Worm (Caenorhabditis elegans): ENCODE measurements around the gene sup-9.
A peak's percentile ranks its signal among the peaks of the same experiment; 100 is the strongest.

- TF ChIP-seq mdl-1 (tag; optimal IDR thresholded peaks at IDR 0.05): no peak
- no peak for TF ChIP-seq hlh-30 (tag; optimal IDR thresholded peaks at IDR 0.05; ENCODE audit: insufficient read depth)
- no peak for TF ChIP-seq dmd-6 (GFP tag; IDR thresholded peaks at IDR 0.05)
- TF ChIP-seq unc-62 (GFP tag; optimal IDR thresholded peaks at IDR 0.05 in 1 of 2): peak in 1 of 2 experiments; percentile 25
- no peak for TF ChIP-seq unc-62 (tag; optimal IDR thresholded peaks at IDR 0.05)
- TF ChIP-seq nhr-76 (tag; optimal IDR thresholded peaks at IDR 0.05): no peak
- no peak for TF ChIP-seq aly-2 (tag; optimal IDR thresholded peaks at IDR 0.05)
- no peak for TF ChIP-seq gei-8 (GFP tag; optimal IDR thresholded peaks at IDR 0.05)
- TF ChIP-seq zfp-2 (tag; optimal IDR thresholded peaks at IDR 0.05): no peak
- no peak for TF ChIP-seq pha-4 (GFP tag; IDR thresholded peaks at IDR 0.05)
- TF ChIP-seq pha-4 (tag; optimal IDR thresholded peaks at IDR 0.05): no peak
- TF ChIP-seq ceh-82 (tag; optimal IDR thresholded peaks at IDR 0.05): no peak
Measured at ce11 chrII:2700229-2700628, 13.4 kb upstream of the sup-9 start, which contains the start of gene sri-61.

Data from whole organism, L4 larva.